Fruit fly (Drosophila melanogaster) whole organism, pupa: ENCODE data around the gene CG7140.

Experiments
- CG10348 ChIP-seq: fragments of 200-800 bp; sonication (Bioruptor generic); IDR thresholded peaks from 2 replicates; pipeline ENCODE4 v1.3.6; 2022; ENCODE audit warnings: missing biosample characterization, missing genetic modification characterization
- CG12605 ChIP-seq: fragments of 200-800 bp; sonication (Bioruptor generic); IDR thresholded peaks from 2 replicates; pipeline ENCODE4 v1.3.6; 2022; ENCODE audit warnings: missing biosample characterization, missing genetic modification characterization
- CG13204 ChIP-seq: fragments of 200-800 bp; sonication (Bioruptor generic); optimal IDR thresholded peaks from 2 replicates; lab custom pipeline; 2018; ENCODE audit warnings: missing biosample characterization, mild to moderate bottlenecking, missing genetic modification characterization, moderate library complexity
- CG14655 ChIP-seq: fragments of 200-800 bp; sonication (Bioruptor generic); optimal IDR thresholded peaks from 3 replicates; lab custom pipeline; 2017; ENCODE audit warnings: mild to moderate bottlenecking, missing biosample characterization, missing genetic modification reagents, missing genetic modification characterization
- CG15710 ChIP-seq: fragments of 200-800 bp; sonication (Bioruptor generic); optimal IDR thresholded peaks from 2 replicates; lab custom pipeline; 2018; ENCODE audit warnings: missing biosample characterization, mild to moderate bottlenecking, missing genetic modification characterization, moderate library complexity
- CG17806 ChIP-seq: fragments of 200-800 bp; sonication (Bioruptor generic); optimal IDR thresholded peaks from 2 replicates; lab custom pipeline; 2018; ENCODE audit warnings: missing biosample characterization, mild to moderate bottlenecking, missing genetic modification characterization, moderate library complexity
- CG32121 ChIP-seq: fragments of 200-800 bp; sonication (Bioruptor generic); IDR thresholded peaks from 2 replicates; pipeline ENCODE4 v1.3.6; 2022; ENCODE audit warnings: missing biosample characterization, missing genetic modification characterization
- CG34367 ChIP-seq: fragments of 200-800 bp; sonication (Bioruptor generic); optimal IDR thresholded peaks from 2 replicates; lab custom pipeline; 2018; ENCODE audit warnings: missing biosample characterization, mild to moderate bottlenecking, missing genetic modification characterization
- CG4496 ChIP-seq: fragments of 200-800 bp; sonication (Bioruptor generic); IDR thresholded peaks from 3 replicates; pipeline ENCODE4 v1.3.6; 2022; ENCODE audit warnings: missing biosample characterization, missing genetic modification characterization
- CG8159 ChIP-seq: fragments of 200-800 bp; sonication (Bioruptor generic); optimal IDR thresholded peaks from 3 replicates; lab custom pipeline; 2018; ENCODE audit warnings: missing biosample characterization, mild to moderate bottlenecking, missing genetic modification characterization, moderate library complexity
- CG8301 ChIP-seq: fragments of 200-800 bp; sonication (Bioruptor generic); optimal IDR thresholded peaks from 2 replicates; lab custom pipeline; 2018; ENCODE audit warnings: missing biosample characterization, mild to moderate bottlenecking, missing genetic modification characterization
- CG9948 ChIP-seq: fragments of 200-800 bp; sonication (Bioruptor generic); optimal IDR thresholded peaks from 2 replicates; lab custom pipeline; 2018; ENCODE audit warnings: missing biosample characterization, mild to moderate bottlenecking, missing genetic modification characterization, moderate library complexity
- D1 ChIP-seq: fragments of 200-800 bp; sonication (Bioruptor generic); optimal IDR thresholded peaks from 2 replicates; lab custom pipeline; 2018; ENCODE audit warnings: missing biosample characterization, mild to moderate bottlenecking, missing genetic modification characterization, moderate library complexity
- EcR ChIP-seq: fragments of 200-800 bp; sonication (Bioruptor generic); optimal IDR thresholded peaks from 3 replicates; lab custom pipeline; 2019; ENCODE audit warnings: missing biosample characterization, missing genetic modification characterization, mild to moderate bottlenecking, moderate library complexity, missing genetic modification reagents
- Ets98B ChIP-seq: fragments of 200-800 bp; sonication (Bioruptor generic); IDR thresholded peaks from 2 replicates; pipeline ENCODE4 v1.3.6; 2022; ENCODE audit warnings: missing biosample characterization, missing genetic modification characterization
- Pif1A ChIP-seq: fragments of 200-800 bp; sonication (Bioruptor generic); optimal IDR thresholded peaks from 3 replicates; lab custom pipeline; 2016; ENCODE audit warnings: missing biosample characterization, missing genetic modification characterization
- Pif1B ChIP-seq: fragments of 200-800 bp; sonication (Bioruptor generic); optimal IDR thresholded peaks from 3 replicates; lab custom pipeline; 2016; ENCODE audit warnings: missing biosample characterization, missing genetic modification characterization
- Snoo ChIP-seq: fragments of 200-800 bp; sonication (Bioruptor generic); optimal IDR thresholded peaks from 3 replicates; lab custom pipeline; 2017; ENCODE audit warnings: missing biosample characterization, mild to moderate bottlenecking, missing genetic modification characterization, inconsistent platforms
- fd96Ca ChIP-seq: fragments of 200-800 bp; sonication (Bioruptor generic); IDR thresholded peaks from 3 replicates; pipeline ENCODE4 v1.3.6; 2022; ENCODE audit warnings: missing biosample characterization, missing genetic modification characterization
- gl ChIP-seq: fragments of 200-800 bp; sonication (Bioruptor generic); optimal IDR thresholded peaks from 2 replicates; lab custom pipeline; 2018; ENCODE audit warnings: missing biosample characterization, mild to moderate bottlenecking, missing genetic modification characterization
- rn ChIP-seq: fragments of 200-800 bp; sonication (Bioruptor generic); IDR thresholded peaks from 2 replicates; pipeline ENCODE4 v1.3.6; 2022; ENCODE audit warnings: missing biosample characterization, missing genetic modification characterization

The CG7140 gene

dm6 chr3L:22070506-22070905 is 42.4 kb upstream of the CG7140 start:
- no peak for TF ChIP-seq CG12605
- TF ChIP-seq rn (GFP tag; lab: Robert Waterston, UW): no peak
- TF ChIP-seq fd96Ca (GFP tag; lab: Robert Waterston, UW): no peak
- TF ChIP-seq CG17806: no peak
- no peak for TF ChIP-seq CG14655 (GFP tag; lab: Kevin White, UChicago)
- no peak for TF ChIP-seq CG10348 (GFP tag; lab: Robert Waterston, UW)
- no peak for TF ChIP-seq CG4496 (GFP tag; lab: Robert Waterston, UW)
- TF ChIP-seq Snoo: no peak
- TF ChIP-seq CG13204 (GFP tag; lab: Kevin White, UChicago): no peak
- TF ChIP-seq CG32121: no peak
- TF ChIP-seq EcR (GFP tag; lab: Kevin White, UChicago): no peak
- no peak for TF ChIP-seq CG34367 (tag; lab: Kevin White, UChicago)
- TF ChIP-seq CG9948: no peak
- TF ChIP-seq CG8159 (tag; lab: Kevin White, UChicago): no peak
- TF ChIP-seq Ets98B: no peak
- no peak for TF ChIP-seq CG8301 (tag; lab: Kevin White, UChicago)
- TF ChIP-seq D1 (tag; lab: Kevin White, UChicago): no peak
- TF ChIP-seq Pif1B: no peak
- TF ChIP-seq Pif1A (GFP tag; lab: Kevin White, UChicago): no peak

- TF ChIP-seq EcR (GFP tag; lab: Kevin White, UChicago) (no peak), CG10348 (GFP tag; lab: Robert Waterston, UW) (no peak), CG8301 (tag; lab: Kevin White, UChicago) (no peak), CG8159 (tag; lab: Kevin White, UChicago) (no peak), CG14655 (GFP tag; lab: Kevin White, UChicago) (no peak), Snoo (no peak), CG4496 (GFP tag; lab: Robert Waterston, UW) (0 out of 3 replicates have a peak, but pooled peaks have one; percentile 8), rn (GFP tag; lab: Robert Waterston, UW) (0 out of 2 replicates have a peak, but pooled peaks have one; percentile 21), Pif1B (no peak), fd96Ca (GFP tag; lab: Robert Waterston, UW) (no peak), Ets98B (0 out of 2 replicates have a peak, but pooled peaks have one; percentile 12), D1 (tag; lab: Kevin White, UChicago) (no peak)
Measured at dm6 chr3L:22065694-22066093, 37.6 kb upstream of the CG7140 start, which contains the start of gene CG14561. TSS of gene CG14561 (plus strand) at chr3L:22065907.

dm6 chr3L:22063833-22064232 is 35.7 kb upstream of the CG7140 start:
- TF ChIP-seq EcR (GFP tag; lab: Kevin White, UChicago) (peak; percentile 51), CG17806 (no peak), CG13204 (GFP tag; lab: Kevin White, UChicago) (peak; percentile 41)
- TF ChIP-seq, all 21 proteins: peak for 2

- no peak for TF ChIP-seq D1 (tag; lab: Kevin White, UChicago)
- TF ChIP-seq CG34367 (tag; lab: Kevin White, UChicago): no peak
- TF ChIP-seq Ets98B: no peak
Measured at dm6 chr3L:22053343-22053742, 25.2 kb upstream of the CG7140 start.

dm6 chr3L:22051152-22051551 is 23.0 kb upstream of the CG7140 start:
- TF ChIP-seq CG8159 (tag; lab: Kevin White, UChicago) (no peak), CG34367 (tag; lab: Kevin White, UChicago) (no peak), rn (GFP tag; lab: Robert Waterston, UW) (no peak), CG14655 (GFP tag; lab: Kevin White, UChicago) (no peak), Pif1A (GFP tag; lab: Kevin White, UChicago) (no peak), D1 (tag; lab: Kevin White, UChicago) (no peak), CG10348 (GFP tag; lab: Robert Waterston, UW) (no peak), Snoo (no peak), EcR (GFP tag; lab: Kevin White, UChicago) (no peak), CG13204 (GFP tag; lab: Kevin White, UChicago) (no peak), CG8301 (tag; lab: Kevin White, UChicago) (no peak), CG17806 (no peak), CG4496 (GFP tag; lab: Robert Waterston, UW) (no peak), CG9948 (no peak), gl (no peak), CG32121 (no peak), fd96Ca (GFP tag; lab: Robert Waterston, UW) (no peak)

dm6 chr3L:22034717-22035116 is 6.6 kb upstream of the CG7140 start, which contains the start of gene Oct-TyrR:
TSS of gene Oct-TyrR (plus strand) at chr3L:22035003.
- TF ChIP-seq CG15710 (tag; lab: Kevin White, UChicago) (no peak), CG4496 (GFP tag; lab: Robert Waterston, UW) (0 out of 3 replicates have a peak, but pooled peaks have one; percentile 26)
- TF ChIP-seq, all 21 proteins: peak for 1

dm6 chr3L:22029670-22030069 is 1.5 kb upstream of the CG7140 start, which contains the start of gene CG43392:
TSS of gene CG43392 (minus strand) at chr3L:22029770.
- TF ChIP-seq CG34367 (tag; lab: Kevin White, UChicago) (no peak), CG14655 (GFP tag; lab: Kevin White, UChicago) (no peak), CG32121 (no peak), CG8301 (tag; lab: Kevin White, UChicago) (no peak), gl (no peak), CG12605 (no peak), CG8159 (tag; lab: Kevin White, UChicago) (no peak), CG10348 (GFP tag; lab: Robert Waterston, UW) (no peak), Pif1B (no peak)
